Worm (Caenorhabditis elegans) whole organism, mixed stage, embryonic: ENCODE results near the gene R02E4.2.

ENCODE experiments used
- M03D4.4 ChIP-seq: sonication (generic microtip); optimal IDR thresholded peaks from 2 replicates; lab custom pipeline; 2017; ENCODE audit warnings: mild to moderate bottlenecking, missing genetic modification characterization, missing compliant biosample characterization
- bed-3 ChIP-seq: fragments of 200-800 bp; sonication (Bioruptor generic); optimal IDR thresholded peaks from 3 replicates; lab custom pipeline; 2018; ENCODE audit warnings: mild to moderate bottlenecking, missing genetic modification characterization, moderate library complexity, missing compliant biosample characterization
- blmp-1 ChIP-seq: fragments of 150-350 bp; optimal IDR thresholded peaks from 2 replicates; lab custom pipeline; 2014; ENCODE audit warnings: missing biosample characterization, missing genetic modification characterization
- ceh-39 ChIP-seq: fragments of 150-350 bp; optimal IDR thresholded peaks from 2 replicates; lab custom pipeline; 2014; ENCODE audit warnings: missing biosample characterization, missing genetic modification characterization
- ceh-43 ChIP-seq: fragments of 200-800 bp; sonication (Bioruptor generic); optimal IDR thresholded peaks from 2 replicates; lab custom pipeline; 2018; ENCODE audit warnings: mild to moderate bottlenecking, missing genetic modification characterization, moderate library complexity, missing compliant biosample characterization
- ceh-83 ChIP-seq: fragments of 200-800 bp; sonication (Bioruptor generic); optimal IDR thresholded peaks from 2 replicates; lab custom pipeline; 2018; ENCODE audit warnings: mild to moderate bottlenecking, missing genetic modification characterization, missing compliant biosample characterization
- ces-1 ChIP-seq: fragments of 150-350 bp; optimal IDR thresholded peaks from 2 replicates; lab custom pipeline; 2014; ENCODE audit warnings: missing biosample characterization, missing genetic modification reagents, missing genetic modification characterization
- cnd-1 ChIP-seq: fragments of 200-800 bp; sonication (Bioruptor generic); optimal IDR thresholded peaks from 2 replicates; lab custom pipeline; 2018; ENCODE audit warnings: mild to moderate bottlenecking, missing genetic modification characterization, missing compliant biosample characterization
- drap-1 ChIP-seq: fragments of 200-800 bp; sonication (Bioruptor generic); optimal IDR thresholded peaks from 3 replicates; lab custom pipeline; 2018; ENCODE audit warnings: mild to moderate bottlenecking, missing genetic modification characterization, missing compliant biosample characterization
- elt-3 ChIP-seq: fragments of 150-350 bp; optimal IDR thresholded peaks from 2 replicates; lab custom pipeline; 2014; ENCODE audit warnings: missing biosample characterization, missing genetic modification characterization
- flh-1 ChIP-seq: fragments of 200-800 bp; sonication (Bioruptor generic); optimal IDR thresholded peaks from 2 replicates; lab custom pipeline; 2018; ENCODE audit warnings: mild to moderate bottlenecking, missing genetic modification characterization, moderate library complexity, missing compliant biosample characterization
- ham-2 ChIP-seq: fragments of 200-800 bp; sonication (Bioruptor generic); optimal IDR thresholded peaks from 2 replicates; lab custom pipeline; 2018; ENCODE audit warnings: mild to moderate bottlenecking, missing genetic modification characterization, missing compliant biosample characterization
- hlh-1 ChIP-seq: fragments of 150-350 bp; optimal IDR thresholded peaks from 2 replicates; lab custom pipeline; 2014; ENCODE audit warnings: missing biosample characterization, missing genetic modification reagents, missing genetic modification characterization
- lin-13 ChIP-seq: fragments of 150-350 bp; optimal IDR thresholded peaks from 2 replicates; lab custom pipeline; 2014; ENCODE audit warnings: missing biosample characterization, missing genetic modification characterization
- lin-32 ChIP-seq: fragments of 200-800 bp; sonication (Bioruptor generic); optimal IDR thresholded peaks from 2 replicates; lab custom pipeline; 2018; ENCODE audit warnings: mild to moderate bottlenecking, missing genetic modification characterization, missing compliant biosample characterization
- mab-5 ChIP-seq: fragments of 150-350 bp; optimal IDR thresholded peaks from 2 replicates; lab custom pipeline; 2014; ENCODE audit warnings: missing biosample characterization, missing genetic modification characterization
- mep-1 ChIP-seq: fragments of 150-350 bp; optimal IDR thresholded peaks from 2 replicates; lab custom pipeline; 2017; ENCODE audit warnings: missing biosample characterization, missing genetic modification reagents, missing genetic modification characterization, inconsistent platforms
- mls-2 ChIP-seq: sonication (generic microtip); optimal IDR thresholded peaks from 2 replicates; lab custom pipeline; 2016; ENCODE audit warnings: mild to moderate bottlenecking, missing genetic modification characterization, moderate library complexity, missing compliant biosample characterization
- nhr-12 ChIP-seq: fragments of 150-350 bp; optimal IDR thresholded peaks from 2 replicates; lab custom pipeline; 2014; ENCODE audit warnings: missing biosample characterization, missing genetic modification characterization
- nhr-2 ChIP-seq: fragments of 150-350 bp; optimal IDR thresholded peaks from 2 replicates; lab custom pipeline; 2014; ENCODE audit warnings: missing biosample characterization, missing genetic modification characterization
- nhr-237 ChIP-seq: fragments of 150-350 bp; optimal IDR thresholded peaks from 2 replicates; lab custom pipeline; 2014; ENCODE audit warnings: missing biosample characterization, missing genetic modification characterization
- nhr-28 ChIP-seq: fragments of 150-350 bp; optimal IDR thresholded peaks from 2 replicates; lab custom pipeline; 2014; ENCODE audit warnings: missing biosample characterization, missing genetic modification characterization
- pha-4 ChIP-seq: fragments of 150-350 bp; optimal IDR thresholded peaks from 2 replicates; lab custom pipeline; 2018; ENCODE audit warnings: missing biosample characterization, missing genetic modification reagents, missing genetic modification characterization
- sem-2 ChIP-seq: fragments of 200-800 bp; sonication (Bioruptor generic); optimal IDR thresholded peaks from 2 replicates; lab custom pipeline; 2018; ENCODE audit warnings: mild to moderate bottlenecking, missing genetic modification characterization, missing compliant biosample characterization
- snpc-4 ChIP-seq: fragments of 150-350 bp; optimal IDR thresholded peaks from 2 replicates; lab custom pipeline; 2014; ENCODE audit warnings: missing biosample characterization, missing genetic modification characterization
- sptf-1 ChIP-seq: sonication (generic microtip); optimal IDR thresholded peaks from 2 replicates; lab custom pipeline; 2017; ENCODE audit warnings: mild to moderate bottlenecking, missing genetic modification characterization, moderate library complexity, missing compliant biosample characterization
- tbx-8 ChIP-seq: fragments of 200-800 bp; sonication (Bioruptor generic); optimal IDR thresholded peaks from 2 replicates; lab custom pipeline; 2018; ENCODE audit warnings: mild to moderate bottlenecking, missing genetic modification characterization, moderate library complexity, missing compliant biosample characterization
- unc-120 ChIP-seq: sonication (generic microtip); optimal IDR thresholded peaks from 2 replicates; lab custom pipeline; 2017; ENCODE audit warnings: missing genetic modification characterization, missing compliant biosample characterization; ENCODE audit not compliant: poor library complexity, severe bottlenecking
- unc-39 ChIP-seq: fragments of 150-350 bp; optimal IDR thresholded peaks from 2 replicates; lab custom pipeline; 2014; ENCODE audit warnings: missing biosample characterization, missing genetic modification characterization
- unc-62 ChIP-seq: fragments of 150-350 bp; optimal IDR thresholded peaks from 2 replicates; lab custom pipeline; 2014; ENCODE audit warnings: missing biosample characterization, missing genetic modification reagents, missing genetic modification characterization
- zip-8 ChIP-seq: fragments of 150-350 bp; optimal IDR thresholded peaks from 2 replicates; lab custom pipeline; 2014; ENCODE audit warnings: missing biosample characterization, missing genetic modification characterization
- ztf-11 ChIP-seq: fragments of 150-350 bp; optimal IDR thresholded peaks from 2 replicates; lab custom pipeline; 2014; ENCODE audit warnings: missing biosample characterization, missing genetic modification characterization

Gene R02E4.2

DNA sequence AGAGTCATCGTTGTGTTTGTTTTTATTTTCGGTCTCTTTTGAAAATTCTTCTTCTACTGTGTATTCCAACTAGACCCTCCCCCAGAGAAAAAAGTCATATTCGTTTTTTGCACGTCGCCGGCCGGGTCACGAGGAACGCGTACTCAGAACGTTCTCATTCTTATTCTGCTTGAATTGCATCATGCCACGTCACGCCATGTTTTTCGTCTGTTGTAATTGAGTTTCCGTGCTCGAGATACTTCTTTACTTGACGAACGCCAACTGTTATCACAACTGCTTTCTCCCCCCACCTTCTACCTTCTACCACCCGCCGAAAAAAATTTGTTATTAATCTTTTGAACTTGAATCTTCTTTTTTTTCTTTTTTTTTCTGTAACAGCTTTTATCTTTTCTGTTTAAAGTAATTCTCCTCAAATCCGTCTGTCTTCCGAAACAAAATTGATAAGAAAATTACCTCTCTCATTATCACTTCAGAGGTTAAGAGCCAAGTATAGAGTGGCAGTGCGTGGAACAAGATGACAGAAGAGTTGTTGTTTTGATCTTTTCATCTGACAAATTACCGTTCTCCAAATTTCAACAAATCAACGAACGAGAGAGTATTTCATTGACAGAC lies 35.5 kb downstream of the R02E4.2 start:
- TF ChIP-seq pha-4 (tag; lab: Kevin White, UChicago) (no peak), nhr-12 (tag; lab: Kevin White, UChicago) (no peak), zip-8 (tag; lab: Kevin White, UChicago) (no peak), hlh-1 (peak; percentile 91), nhr-28 (tag; lab: Kevin White, UChicago) (no peak)

DNA sequence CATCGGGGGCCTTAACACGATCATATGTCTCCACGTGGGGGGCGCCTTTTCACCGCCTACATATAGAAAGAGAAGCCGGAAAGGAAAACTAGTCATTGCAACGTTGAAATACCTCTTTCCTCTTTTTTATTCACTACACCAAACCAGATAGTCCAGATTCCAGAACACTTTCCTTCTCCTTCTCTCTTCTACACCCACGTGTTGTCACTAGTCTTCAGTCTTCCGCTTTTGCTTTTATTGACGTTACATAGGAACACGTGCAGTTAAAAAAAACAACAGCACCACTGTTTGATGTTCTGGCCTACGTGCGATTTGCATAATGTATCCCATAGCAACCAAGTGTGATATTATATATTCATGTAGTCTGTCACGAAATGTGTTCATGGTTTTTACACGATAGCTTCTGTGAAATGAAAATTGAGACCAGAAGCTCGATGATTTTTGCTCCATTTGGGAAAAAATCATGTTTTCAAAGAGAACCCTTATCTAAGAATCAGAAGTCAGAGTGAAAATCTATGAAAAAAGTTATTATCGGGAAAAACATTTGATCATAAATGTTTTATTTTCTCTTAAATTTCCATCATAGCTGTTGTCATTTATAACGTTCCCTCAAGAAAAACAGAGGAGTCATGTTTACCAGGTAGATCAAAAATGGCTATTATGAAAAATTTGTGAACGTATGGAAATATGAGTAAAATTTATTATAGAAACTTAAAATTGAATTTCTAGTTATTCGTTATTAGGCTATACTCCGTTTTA lies 36.2 kb downstream of the R02E4.2 start:
- TF ChIP-seq elt-3 (tag; lab: Kevin White, UChicago) (no peak), cnd-1 (tag; lab: Kevin White, UChicago) (no peak), nhr-2 (tag; lab: Kevin White, UChicago) (no peak), ces-1 (no peak), drap-1 (GFP tag; lab: Kevin White, UChicago) (no peak), snpc-4 (tag; lab: Kevin White, UChicago) (no peak), unc-120 (no peak), blmp-1 (tag; lab: Kevin White, UChicago) (no peak), lin-32 (no peak), hlh-1 (no peak), pha-4 (tag; lab: Kevin White, UChicago) (no peak), unc-39 (tag; lab: Kevin White, UChicago) (no peak), ceh-39 (tag; lab: Kevin White, UChicago) (no peak), flh-1 (no peak), unc-62 (no peak), lin-13 (no peak), nhr-12 (tag; lab: Kevin White, UChicago) (no peak)
- TF ChIP-seq, all 35 proteins: peak for 0

DNA sequence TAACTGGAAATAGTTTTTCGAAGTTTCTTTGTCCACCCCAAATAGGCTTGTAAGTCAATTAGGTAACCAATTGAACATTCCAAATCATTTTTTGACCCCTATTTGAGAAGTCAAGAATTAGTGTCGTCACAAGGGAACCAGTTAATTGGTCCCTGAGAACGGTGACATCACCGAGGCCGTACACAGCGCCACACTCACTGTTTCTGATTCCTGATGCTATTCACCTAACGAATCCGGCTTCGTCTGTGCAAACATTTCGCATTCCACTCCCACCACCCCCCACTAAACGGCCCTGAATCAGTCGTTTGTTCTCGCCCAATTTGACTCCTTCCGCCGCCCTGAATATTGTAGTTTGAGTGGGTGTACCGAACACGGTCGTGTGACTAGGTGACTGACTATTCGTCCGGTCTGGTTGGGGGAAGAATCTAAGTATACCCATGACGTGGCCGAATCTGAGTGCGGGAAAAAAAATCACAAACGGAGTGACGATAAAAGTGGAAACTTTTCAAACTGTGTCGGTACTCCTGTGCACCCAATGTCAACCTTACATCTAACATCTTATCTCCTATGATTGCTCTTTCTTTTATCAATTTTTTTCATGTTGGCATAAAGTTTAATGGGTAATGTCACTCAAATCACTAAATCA lies 37.0 kb downstream of the R02E4.2 start:
- no peak for TF ChIP-seq unc-39 (tag; lab: Kevin White, UChicago)
- no peak for TF ChIP-seq blmp-1 (tag; lab: Kevin White, UChicago)
- TF ChIP-seq mep-1 (tag; lab: Kevin White, UChicago), result no peak
- no peak for TF ChIP-seq mls-2 (tag; lab: Kevin White, UChicago)
- no peak for TF ChIP-seq unc-120
- TF ChIP-seq nhr-237 (tag; lab: Kevin White, UChicago), result no peak
- TF ChIP-seq ztf-11 (tag; lab: Kevin White, UChicago), result no peak
- no peak for TF ChIP-seq ceh-43 (GFP tag; lab: Kevin White, UChicago)
- TF ChIP-seq mab-5, result no peak
- no peak for TF ChIP-seq ceh-39 (tag; lab: Kevin White, UChicago)
- no peak for TF ChIP-seq bed-3 (GFP tag; lab: Kevin White, UChicago)
- no peak for TF ChIP-seq pha-4 (tag; lab: Kevin White, UChicago)
- TF ChIP-seq nhr-12 (tag; lab: Kevin White, UChicago), result no peak
- no peak for TF ChIP-seq lin-13
- TF ChIP-seq lin-32, result no peak
- no peak for TF ChIP-seq M03D4.4 (tag; lab: Kevin White, UChicago)

DNA sequence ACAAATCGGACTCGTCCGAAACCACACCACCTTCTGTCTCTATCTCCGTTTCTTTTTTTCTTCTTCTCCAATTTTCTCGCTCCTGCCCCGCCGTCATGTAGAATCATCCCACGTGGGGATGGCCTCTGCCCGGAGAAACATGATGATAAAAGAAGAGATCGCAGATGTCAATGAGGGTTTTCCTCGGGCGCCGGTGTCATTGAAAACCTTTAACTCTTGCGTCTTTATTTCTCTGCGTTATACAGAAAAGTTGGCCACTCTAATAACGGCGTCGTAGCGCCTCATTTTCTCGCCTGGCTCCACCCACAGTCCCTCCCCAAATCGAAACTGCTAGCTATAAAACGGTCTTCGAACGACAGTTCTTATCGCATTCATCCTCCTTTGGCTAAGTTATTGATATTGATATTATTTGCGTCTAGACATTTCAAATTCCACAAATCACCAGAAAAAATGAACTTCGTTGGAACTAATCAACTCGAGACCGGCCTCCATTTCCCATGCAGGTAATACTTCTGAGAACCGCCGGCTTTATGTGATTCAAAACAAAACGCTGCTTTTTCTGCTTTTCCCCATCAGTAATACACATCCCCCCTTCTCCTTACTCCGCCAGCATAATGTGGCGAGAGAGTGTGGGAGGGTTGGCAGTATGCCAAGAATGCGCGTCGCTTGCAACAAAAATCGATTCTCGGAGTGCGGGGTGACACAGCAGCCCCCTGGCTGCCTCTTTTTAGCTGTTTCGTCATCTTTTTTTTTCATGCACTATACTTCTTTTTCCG lies 38.0 kb downstream of the R02E4.2 start:
- TF ChIP-seq hlh-1 (peak; percentile 24), cnd-1 (tag; lab: Kevin White, UChicago) (peak; percentile 20), ces-1 (peak; percentile 59), sem-2 (GFP tag; lab: Kevin White, UChicago) (no peak), ham-2 (GFP tag; lab: Kevin White, UChicago) (peak; percentile 2), blmp-1 (tag; lab: Kevin White, UChicago) (no peak), mep-1 (tag; lab: Kevin White, UChicago) (peak; percentile 1), elt-3 (tag; lab: Kevin White, UChicago) (no peak), ceh-39 (tag; lab: Kevin White, UChicago) (peak; percentile 40), sptf-1 (tag; lab: Kevin White, UChicago) (peak; percentile 58), unc-120 (peak; percentile 17), tbx-8 (GFP tag; lab: Kevin White, UChicago) (no peak), zip-8 (tag; lab: Kevin White, UChicago) (no peak), ceh-83 (GFP tag; lab: Kevin White, UChicago) (peak; percentile 46), mls-2 (tag; lab: Kevin White, UChicago) (peak; percentile 46), drap-1 (GFP tag; lab: Kevin White, UChicago) (no peak)
- TF ChIP-seq, all 35 proteins: peak for 10
